Fruit fly (Drosophila melanogaster) whole organism, wandering third instar larva: ENCODE data around the gene Prm.

Experiments used
- Abd-B ChIP-seq: fragments of >200 bp; optimal IDR thresholded peaks from 2 replicates; lab custom pipeline; 2017; ENCODE audit warnings: missing biosample characterization, missing genetic modification characterization
- CG9705 ChIP-seq: fragments of 200-800 bp; sonication (Bioruptor generic); optimal IDR thresholded peaks from 2 replicates; lab custom pipeline; 2018; ENCODE audit warnings: missing biosample characterization, mild to moderate bottlenecking, missing genetic modification characterization
- CrebA ChIP-seq: fragments of 200-800 bp; sonication (Bioruptor generic); optimal IDR thresholded peaks from 2 replicates; lab custom pipeline; 2016; ENCODE audit warnings: missing biosample characterization, mild to moderate bottlenecking, missing genetic modification characterization, borderline replicate concordance
- Dfd ChIP-seq: fragments of >200 bp; optimal IDR thresholded peaks from 2 replicates; lab custom pipeline; 2017; ENCODE audit warnings: missing biosample characterization, missing genetic modification characterization
- Dif ChIP-seq: fragments of 200-275, 200-300 bp; sonication (Bioruptor generic); optimal IDR thresholded peaks from 2 replicates; lab custom pipeline; 2018; ENCODE audit warnings: missing biosample characterization, missing genetic modification characterization; ENCODE audit not compliant: partially characterized antibody
- GATAd ChIP-seq: sonication (Bioruptor generic); optimal IDR thresholded peaks from 2 replicates; lab custom pipeline; 2016; ENCODE audit warnings: missing biosample characterization, missing genetic modification characterization
- HLH106 ChIP-seq: fragments of 200-800 bp; optimal IDR thresholded peaks from 3 replicates; lab custom pipeline; 2019; ENCODE audit warnings: missing biosample characterization, mild to moderate bottlenecking, missing genetic modification characterization, moderate library complexity
- Hnf4 ChIP-seq: fragments of 200-800 bp; sonication (Bioruptor generic); optimal IDR thresholded peaks from 2 replicates; lab custom pipeline; 2016; ENCODE audit warnings: missing biosample characterization, mild to moderate bottlenecking, missing genetic modification characterization
- Hr83 ChIP-seq: fragments of 200-300 bp; sonication (Bioruptor generic); optimal IDR thresholded peaks from 2 replicates; lab custom pipeline; 2016; ENCODE audit warnings: missing biosample characterization, mild to moderate bottlenecking, missing genetic modification characterization, moderate library complexity; ENCODE audit not compliant: poor library complexity, severe bottlenecking
- Jra ChIP-seq: sonication (Bioruptor generic); optimal IDR thresholded peaks from 2 replicates; lab custom pipeline; 2016; ENCODE audit warnings: missing biosample characterization, missing genetic modification characterization
- Mio ChIP-seq: sonication (Bioruptor generic); optimal IDR thresholded peaks from 2 replicates; lab custom pipeline; 2016; ENCODE audit warnings: missing biosample characterization, missing genetic modification characterization
- OdsH ChIP-seq: fragments of 200-800 bp; sonication (Bioruptor generic); optimal IDR thresholded peaks from 2 replicates; lab custom pipeline; 2016; ENCODE audit warnings: missing biosample characterization, mild to moderate bottlenecking, missing genetic modification characterization
- Rel ChIP-seq, 2 experiments: fragments of 200-800 bp; sonication (Bioruptor generic) in 1 of 2; optimal IDR thresholded peaks; 2 replicates in 1 of 2; 3 replicates in 1 of 2; lab custom pipeline; 2016 to 2019; ENCODE audit warnings: mild to moderate bottlenecking in 2 of 2, missing biosample characterization in 2 of 2, missing genetic modification characterization in 2 of 2, moderate library complexity in 1 of 2
- Sp1 ChIP-seq: fragments of 200-800 bp; sonication (Bioruptor generic); optimal IDR thresholded peaks from 3 replicates; lab custom pipeline; 2019; ENCODE audit warnings: missing biosample characterization, mild to moderate bottlenecking, missing genetic modification characterization, moderate library complexity
- br ChIP-seq: fragments of 200-800 bp; sonication (Bioruptor generic); optimal IDR thresholded peaks from 2 replicates; lab custom pipeline; 2016; ENCODE audit warnings: missing biosample characterization, missing genetic modification characterization
- brk ChIP-seq: fragments of 200-800 bp; sonication (Bioruptor generic); optimal IDR thresholded peaks from 2 replicates; lab custom pipeline; 2016; ENCODE audit warnings: missing biosample characterization, mild to moderate bottlenecking, missing genetic modification characterization
- dl ChIP-seq, 2 experiments: fragments of 175-275, 200-275 bp in 1 of 2; fragments of 200-275 bp in 1 of 2; sonication (Bioruptor generic); optimal IDR thresholded peaks; lab custom pipeline; 2018; ENCODE audit warnings: mild to moderate bottlenecking in 2 of 2, missing biosample characterization in 2 of 2, missing genetic modification characterization in 2 of 2, moderate library complexity in 2 of 2; ENCODE audit not compliant: partially characterized antibody in 2 of 2, insufficient read depth in 1 of 2
- dmrt93B ChIP-seq: fragments of 200-800 bp; sonication (Bioruptor generic); optimal IDR thresholded peaks from 2 replicates; lab custom pipeline; 2018; ENCODE audit warnings: missing biosample characterization, mild to moderate bottlenecking, missing genetic modification characterization
- dsf ChIP-seq: sonication (Bioruptor generic); optimal IDR thresholded peaks from 2 replicates; lab custom pipeline; 2016; ENCODE audit warnings: missing biosample characterization, missing genetic modification characterization, borderline replicate concordance
- ey ChIP-seq: fragments of 200-800 bp; sonication (Bioruptor generic); optimal IDR thresholded peaks from 2 replicates; lab custom pipeline; 2016; ENCODE audit warnings: missing biosample characterization, missing genetic modification characterization
- foxo ChIP-seq, 2 experiments: fragments of 200-800 bp; sonication (Bioruptor generic); optimal IDR thresholded peaks; 2 replicates in 1 of 2; 3 replicates in 1 of 2; lab custom pipeline; 2016 to 2017; ENCODE audit warnings: missing biosample characterization in 2 of 2, missing genetic modification characterization in 2 of 2
- fru ChIP-seq: fragments of 200-800 bp; sonication (Bioruptor generic); optimal IDR thresholded peaks from 3 replicates; lab custom pipeline; 2016; ENCODE audit warnings: missing biosample characterization, mild to moderate bottlenecking, missing genetic modification characterization
- h ChIP-seq: fragments of 200-800 bp; sonication (Bioruptor generic); optimal IDR thresholded peaks from 3 replicates; lab custom pipeline; 2016; ENCODE audit warnings: missing biosample characterization, mild to moderate bottlenecking, missing genetic modification characterization
- pan ChIP-seq: fragments of >200 bp; optimal IDR thresholded peaks from 2 replicates; lab custom pipeline; 2017
- psq ChIP-seq: fragments of 200-800 bp; sonication (Bioruptor generic); optimal IDR thresholded peaks from 3 replicates; lab custom pipeline; 2017; ENCODE audit warnings: missing biosample characterization, mild to moderate bottlenecking, missing genetic modification characterization, moderate library complexity
- rgr ChIP-seq: fragments of 200-800 bp; sonication (Bioruptor generic); optimal IDR thresholded peaks from 3 replicates; lab custom pipeline; 2016; ENCODE audit warnings: missing biosample characterization, mild to moderate bottlenecking, missing genetic modification characterization
- sv ChIP-seq: fragments of 200-800 bp; sonication (Bioruptor generic); optimal IDR thresholded peaks from 3 replicates; lab custom pipeline; 2016; ENCODE audit warnings: missing biosample characterization, missing genetic modification characterization
- tai ChIP-seq: sonication (Bioruptor generic); optimal IDR thresholded peaks from 2 replicates; lab custom pipeline; 2016; ENCODE audit warnings: missing biosample characterization, missing genetic modification characterization
- usp ChIP-seq: fragments of >200 bp; optimal IDR thresholded peaks from 2 replicates; lab custom pipeline; 2017; ENCODE audit warnings: missing biosample characterization, missing genetic modification characterization
- woc ChIP-seq: sonication (Bioruptor generic); optimal IDR thresholded peaks from 2 replicates; lab custom pipeline; 2016; ENCODE audit warnings: missing biosample characterization, mild to moderate bottlenecking, missing genetic modification characterization

Gene Prm

dm6 chr3L:8700643-8701208 is 44.4 kb downstream of the Prm start:
- TF ChIP-seq Mio (no peak), Hr83 (GFP tag; lab: Kevin White, UChicago) (no peak), ey (peak; percentile 80), Rel (GFP tag; optimal IDR thresholded peaks at IDR 0.05; lab: Kevin White, UChicago) (no peak), Rel (tag; optimal IDR thresholded peaks at IDR 0.05; lab: Kevin White, UChicago) (no peak), Sp1 (GFP tag; lab: Kevin White, UChicago) (peak; percentile 29), h (GFP tag; lab: Kevin White, UChicago) (peak; percentile 34), HLH106 (tag; lab: Kevin White, UChicago) (peak; percentile 34), Hnf4 (GFP tag; lab: Kevin White, UChicago) (no peak), tai (GFP tag; lab: Kevin White, UChicago) (no peak), Dif (GFP tag; lab: Kevin White, UChicago) (no peak), usp (GFP tag; lab: Kevin White, UChicago) (no peak), woc (GFP tag; lab: Kevin White, UChicago) (no peak), CrebA (GFP tag; lab: Kevin White, UChicago) (no peak), pan (lab: Kevin White, UChicago) (no peak), br (GFP tag; lab: Kevin White, UChicago) (peak; percentile 62), Abd-B (GFP tag; lab: Kevin White, UChicago) (no peak), dl (GFP tag; optimal IDR thresholded peaks at IDR 0.05; lab: Kevin White, UChicago; ENCODE audit: insufficient read depth in 1 of 2, partially characterized antibody in 2 of 2) (no peak), brk (no peak), fru (GFP tag; lab: Kevin White, UChicago) (peak; percentile 81), foxo (GFP tag; optimal IDR thresholded peaks at IDR 0.05; lab: Kevin White, UChicago) (peak in 1 of 2 experiments; percentile 58), OdsH (GFP tag; lab: Kevin White, UChicago) (peak; percentile 73), rgr (GFP tag; lab: Kevin White, UChicago) (peak; percentile 78), dsf (GFP tag; lab: Kevin White, UChicago) (no peak), dmrt93B (GFP tag; lab: Kevin White, UChicago) (no peak), Dfd (GFP tag; lab: Kevin White, UChicago) (no peak), sv (GFP tag; lab: Kevin White, UChicago) (peak; percentile 70), GATAd (no peak), psq (GFP tag; lab: Kevin White, UChicago) (peak; percentile 51)
- TF ChIP-seq, all 38 proteins: peak for 11

- TF ChIP-seq pan (lab: Kevin White, UChicago) (no peak), Hr83 (GFP tag; lab: Kevin White, UChicago) (peak; percentile 66), tai (GFP tag; lab: Kevin White, UChicago) (no peak), dmrt93B (GFP tag; lab: Kevin White, UChicago) (no peak), GATAd (no peak), h (GFP tag; lab: Kevin White, UChicago) (peak; percentile 80), Rel (GFP tag; optimal IDR thresholded peaks at IDR 0.05; lab: Kevin White, UChicago) (no peak), Rel (tag; optimal IDR thresholded peaks at IDR 0.05; lab: Kevin White, UChicago) (peak; percentile 78), OdsH (GFP tag; lab: Kevin White, UChicago) (no peak), Dif (GFP tag; lab: Kevin White, UChicago) (no peak)
Measured at dm6 chr3L:8700054-8700642, 45.0 kb downstream of the Prm start.

- TF ChIP-seq h (GFP tag; lab: Kevin White, UChicago) (peak; percentile 94), br (GFP tag; lab: Kevin White, UChicago) (peak; percentile 35), foxo (GFP tag; optimal IDR thresholded peaks at IDR 0.05; lab: Kevin White, UChicago) (peak in 1 of 2 experiments; percentile 24), tai (GFP tag; lab: Kevin White, UChicago) (peak; percentile 64), Hr83 (GFP tag; lab: Kevin White, UChicago) (peak; percentile 75), Jra (GFP tag; lab: Kevin White, UChicago) (peak; percentile 27), Hnf4 (GFP tag; lab: Kevin White, UChicago) (no peak), CrebA (GFP tag; lab: Kevin White, UChicago) (peak; percentile 14), CG9705 (GFP tag; lab: Kevin White, UChicago) (no peak), HLH106 (tag; lab: Kevin White, UChicago) (peak; percentile 26), Rel (GFP tag; optimal IDR thresholded peaks at IDR 0.05; lab: Kevin White, UChicago) (no peak), Rel (tag; optimal IDR thresholded peaks at IDR 0.05; lab: Kevin White, UChicago) (peak; percentile 83)
Measured at dm6 chr3L:8699612-8700011, 45.5 kb downstream of the Prm start.
